Fruit fly (Drosophila melanogaster) whole organism, embryonic: ENCODE results near the gene CG14507.

ENCODE experiments used
- Atf6 ChIP-seq: fragments of 200-800 bp; sonication (Bioruptor generic); IDR thresholded peaks from 2 replicates; pipeline ENCODE4 v1.3.6; 2022; ENCODE audit warnings: missing biosample characterization, missing genetic modification characterization
- BEAF-32 ChIP-seq: fragments of 200-800 bp; sonication (Bioruptor generic); optimal IDR thresholded peaks from 3 replicates; lab custom pipeline; 2017; ENCODE audit warnings: missing biosample characterization, missing genetic modification characterization, mild to moderate bottlenecking, moderate library complexity, missing genetic modification reagents
- CG10267 ChIP-seq: fragments of 200-800 bp; sonication (Bioruptor generic); optimal IDR thresholded peaks from 2 replicates; lab custom pipeline; 2018; ENCODE audit warnings: missing biosample characterization, mild to moderate bottlenecking, missing genetic modification characterization, moderate library complexity
- CG11723 ChIP-seq: fragments of 200-800 bp; sonication (Bioruptor generic); optimal IDR thresholded peaks from 2 replicates; lab custom pipeline; 2017; ENCODE audit warnings: missing biosample characterization, mild to moderate bottlenecking, missing genetic modification characterization
- CG12299 ChIP-seq: fragments of 200-800 bp; sonication (Bioruptor generic); optimal IDR thresholded peaks from 2 replicates; lab custom pipeline; 2018; ENCODE audit warnings: missing biosample characterization, mild to moderate bottlenecking, missing genetic modification characterization
- CG12391 ChIP-seq: fragments of 200-800 bp; sonication (Bioruptor generic); optimal IDR thresholded peaks from 3 replicates; lab custom pipeline; 2018; ENCODE audit warnings: missing biosample characterization, mild to moderate bottlenecking, missing genetic modification characterization, moderate library complexity
- CG13894 ChIP-seq: fragments of 200-800 bp; sonication (Bioruptor generic); optimal IDR thresholded peaks from 3 replicates; lab custom pipeline; 2018; ENCODE audit warnings: missing biosample characterization, mild to moderate bottlenecking, missing genetic modification characterization, moderate library complexity
- CG30020 ChIP-seq: fragments of 200-800 bp; optimal IDR thresholded peaks from 2 replicates; lab custom pipeline; 2019; ENCODE audit warnings: missing biosample characterization, mild to moderate bottlenecking, missing genetic modification characterization, moderate library complexity
- CG30431 ChIP-seq: fragments of 200-800 bp; sonication (Bioruptor generic); optimal IDR thresholded peaks from 2 replicates; lab custom pipeline; 2017; ENCODE audit warnings: missing biosample characterization, missing genetic modification characterization
- CG33557 ChIP-seq: fragments of 200-800 bp; sonication (Bioruptor generic); optimal IDR thresholded peaks from 2 replicates; lab custom pipeline; 2019; ENCODE audit warnings: missing biosample characterization, mild to moderate bottlenecking, missing genetic modification characterization, moderate library complexity
- CG3847 ChIP-seq: fragments of 200-800 bp; sonication (Bioruptor generic); IDR thresholded peaks from 2 replicates; pipeline ENCODE4 v1.3.6; 2022; ENCODE audit warnings: missing biosample characterization, missing genetic modification characterization
- CG42726 ChIP-seq: fragments of 200-800 bp; sonication (Bioruptor generic); IDR thresholded peaks from 2 replicates; pipeline ENCODE4 v1.3.6; 2022; ENCODE audit warnings: missing biosample characterization, missing genetic modification characterization; ENCODE audit not compliant: partially characterized antibody
- CG6654 ChIP-seq: fragments of 200-800 bp; sonication (Bioruptor generic); optimal IDR thresholded peaks from 2 replicates; lab custom pipeline; 2017; ENCODE audit warnings: missing biosample characterization, mild to moderate bottlenecking, missing genetic modification characterization
- CoRest ChIP-seq: fragments of 200-800 bp; sonication (Bioruptor generic); optimal IDR thresholded peaks from 3 replicates; lab custom pipeline; 2018; ENCODE audit warnings: missing biosample characterization, mild to moderate bottlenecking, missing genetic modification characterization, moderate library complexity
- D19A ChIP-seq: fragments of 200-800 bp; optimal IDR thresholded peaks from 3 replicates; lab custom pipeline; 2019; ENCODE audit warnings: missing biosample characterization, mild to moderate bottlenecking, missing genetic modification characterization, moderate library complexity
- Dad ChIP-seq: fragments of 200-800 bp; sonication (Bioruptor generic); optimal IDR thresholded peaks from 3 replicates; lab custom pipeline; 2016; ENCODE audit warnings: missing biosample characterization, missing genetic modification characterization
- Dfd ChIP-seq, 2 experiments: fragments of >200 bp; optimal IDR thresholded peaks; 2 replicates each; lab custom pipeline; 2017; ENCODE audit warnings: missing biosample characterization in 2 of 2, missing genetic modification characterization in 2 of 2
- Dip2 ChIP-seq: fragments of 200-800 bp; sonication (Bioruptor generic); IDR thresholded peaks from 2 replicates; pipeline ENCODE4 v1.3.6; 2022; ENCODE audit warnings: missing biosample characterization, missing genetic modification characterization
- Dref ChIP-seq: fragments of 200-800 bp; sonication (Bioruptor generic); IDR thresholded peaks from 2 replicates; pipeline ENCODE4 v1.3.6; 2022; ENCODE audit warnings: missing biosample characterization, missing genetic modification characterization
- Elba2 ChIP-seq: fragments of 200-800 bp; sonication (Bioruptor generic); optimal IDR thresholded peaks from 3 replicates; lab custom pipeline; 2016; ENCODE audit warnings: missing biosample characterization, missing genetic modification characterization
- Hr3 ChIP-seq: fragments of 200-800 bp; sonication (Bioruptor generic); optimal IDR thresholded peaks from 3 replicates; lab custom pipeline; 2016; ENCODE audit warnings: missing biosample characterization, missing genetic modification characterization
- Mad ChIP-seq: fragments of 200-800 bp; sonication (Bioruptor generic); optimal IDR thresholded peaks from 2 replicates; lab custom pipeline; 2016; ENCODE audit warnings: missing biosample characterization, missing genetic modification characterization
- PHDP ChIP-seq: fragments of 200-800 bp; sonication (Bioruptor generic); optimal IDR thresholded peaks from 3 replicates; lab custom pipeline; 2018; ENCODE audit warnings: missing biosample characterization, mild to moderate bottlenecking, missing genetic modification characterization, moderate library complexity
- Scr ChIP-seq: fragments of 200-800 bp; sonication (Bioruptor generic); IDR thresholded peaks from 2 replicates; pipeline ENCODE4 v1.3.6; 2022; ENCODE audit warnings: missing biosample characterization, missing genetic modification characterization; ENCODE audit not compliant: partially characterized antibody
- Tbp ChIP-seq: fragments of >200 bp; optimal IDR thresholded peaks from 2 replicates; lab custom pipeline; 2018; ENCODE audit warnings: missing biosample characterization, missing genetic modification characterization
- Usf ChIP-seq: fragments of 200-800 bp; sonication (Bioruptor generic); optimal IDR thresholded peaks from 2 replicates; lab custom pipeline; 2017; ENCODE audit warnings: missing genotype, missing biosample characterization, missing genetic modification characterization
- aop ChIP-seq: fragments of 200-800 bp; sonication (Bioruptor generic); IDR thresholded peaks from 2 replicates; pipeline ENCODE4 v1.3.6; 2022; ENCODE audit warnings: missing biosample characterization, missing genetic modification characterization
- ato ChIP-seq: fragments of 200-800 bp; sonication (Bioruptor generic); IDR thresholded peaks from 2 replicates; pipeline ENCODE4 v1.3.6; 2022; ENCODE audit warnings: missing biosample characterization, missing genetic modification characterization; ENCODE audit not compliant: partially characterized antibody
- btn ChIP-seq: fragments of 200-800 bp; sonication (Bioruptor generic); optimal IDR thresholded peaks from 2 replicates; lab custom pipeline; 2016; ENCODE audit warnings: missing biosample characterization, missing genetic modification characterization
- crol ChIP-seq: fragments of 200-800 bp; sonication (Bioruptor generic); IDR thresholded peaks from 2 replicates; pipeline ENCODE4 v1.3.6; 2022; ENCODE audit warnings: missing biosample characterization, missing genetic modification characterization
- dmrt99B ChIP-seq: fragments of 200-800 bp; sonication (Bioruptor generic); optimal IDR thresholded peaks from 2 replicates; lab custom pipeline; 2018; ENCODE audit warnings: missing biosample characterization, mild to moderate bottlenecking, missing genetic modification characterization, moderate library complexity
- ewg ChIP-seq: fragments of 200-800 bp; sonication (Bioruptor generic); optimal IDR thresholded peaks from 3 replicates; lab custom pipeline; 2017; ENCODE audit warnings: mild to moderate bottlenecking, missing biosample characterization, missing genetic modification reagents, missing genetic modification characterization
- exex ChIP-seq: fragments of 200-800 bp; sonication (Bioruptor generic); optimal IDR thresholded peaks from 4 replicates; lab custom pipeline; 2018; ENCODE audit warnings: missing biosample characterization, mild to moderate bottlenecking, missing genetic modification characterization, moderate library complexity
- fd64A ChIP-seq: fragments of 200-800 bp; sonication (Bioruptor generic); optimal IDR thresholded peaks from 3 replicates; lab custom pipeline; 2018; ENCODE audit warnings: missing biosample characterization, mild to moderate bottlenecking, missing genetic modification characterization
- gce ChIP-seq: fragments of 200-800 bp; sonication (Bioruptor generic); IDR thresholded peaks from 3 replicates; pipeline ENCODE4 v1.3.6; 2022; ENCODE audit warnings: missing biosample characterization, missing genetic modification characterization
- grau ChIP-seq: fragments of 200-800 bp; optimal IDR thresholded peaks from 3 replicates; lab custom pipeline; 2019; ENCODE audit warnings: missing biosample characterization, mild to moderate bottlenecking, missing genetic modification characterization, moderate library complexity
- her ChIP-seq: fragments of 200-800 bp; sonication (Bioruptor generic); optimal IDR thresholded peaks from 2 replicates; lab custom pipeline; 2016; ENCODE audit warnings: missing biosample characterization, missing genetic modification characterization
- kay ChIP-seq: fragments of 200-800 bp; sonication (Bioruptor generic); optimal IDR thresholded peaks from 2 replicates; lab custom pipeline; 2016; ENCODE audit warnings: missing biosample characterization, missing genetic modification characterization
- mld ChIP-seq: fragments of 200-800 bp; sonication (Bioruptor generic); IDR thresholded peaks from 3 replicates; pipeline ENCODE4 v1.3.6; 2022; ENCODE audit warnings: missing biosample characterization, missing genetic modification characterization; ENCODE audit not compliant: partially characterized antibody
- nerfin-1 ChIP-seq: fragments of 200-800 bp; sonication (Bioruptor generic); optimal IDR thresholded peaks from 3 replicates; lab custom pipeline; 2019; ENCODE audit warnings: missing biosample characterization, mild to moderate bottlenecking, missing genetic modification characterization, moderate library complexity
- nmo ChIP-seq: fragments of 200-800 bp; sonication (Bioruptor generic); optimal IDR thresholded peaks from 2 replicates; lab custom pipeline; 2018; ENCODE audit warnings: missing biosample characterization, mild to moderate bottlenecking, missing genetic modification characterization, moderate library complexity
- oc ChIP-seq: fragments of 200-800 bp; sonication (Bioruptor generic); optimal IDR thresholded peaks from 2 replicates; lab custom pipeline; 2018; ENCODE audit warnings: missing biosample characterization, mild to moderate bottlenecking, missing genetic modification characterization, moderate library complexity
- pfk ChIP-seq: fragments of 200-800 bp; sonication (Bioruptor generic); optimal IDR thresholded peaks from 2 replicates; lab custom pipeline; 2018; ENCODE audit warnings: missing biosample characterization, mild to moderate bottlenecking, missing genetic modification characterization, moderate library complexity
- pum ChIP-seq: fragments of 200-800 bp; sonication (Bioruptor generic); optimal IDR thresholded peaks from 2 replicates; lab custom pipeline; 2016; ENCODE audit warnings: missing biosample characterization, missing genetic modification characterization
- pzg ChIP-seq: fragments of 200-800 bp; sonication (Bioruptor generic); optimal IDR thresholded peaks from 3 replicates; lab custom pipeline; 2018; ENCODE audit warnings: missing biosample characterization, mild to moderate bottlenecking, missing genetic modification characterization, moderate library complexity
- salm ChIP-seq: fragments of 200-800 bp; sonication (Bioruptor generic); optimal IDR thresholded peaks from 2 replicates; lab custom pipeline; 2018; ENCODE audit warnings: missing biosample characterization, mild to moderate bottlenecking, missing genetic modification characterization
- sd ChIP-seq: fragments of 200-800 bp; sonication (Bioruptor generic); optimal IDR thresholded peaks from 3 replicates; lab custom pipeline; 2018; ENCODE audit warnings: missing biosample characterization, mild to moderate bottlenecking, missing genetic modification characterization, moderate library complexity
- sqz ChIP-seq: fragments of 200-800 bp; sonication (Bioruptor generic); optimal IDR thresholded peaks from 3 replicates; lab custom pipeline; 2018; ENCODE audit warnings: missing biosample characterization, mild to moderate bottlenecking, missing genetic modification characterization
- tap ChIP-seq: fragments of 200-800 bp; optimal IDR thresholded peaks from 3 replicates; lab custom pipeline; 2019; ENCODE audit warnings: missing biosample characterization, mild to moderate bottlenecking, missing genetic modification characterization, moderate library complexity
- zen ChIP-seq: fragments of 200-800 bp; sonication (Bioruptor generic); optimal IDR thresholded peaks from 3 replicates; lab custom pipeline; 2018; ENCODE audit warnings: missing biosample characterization, mild to moderate bottlenecking, missing genetic modification characterization, moderate library complexity

Gene CG14507

dm6 chr3R:29219948-29220347, 7.6 kb downstream of the CG14507 start, which contains the start of gene eEF1gamma (continued):
- TF ChIP-seq pum = peak; percentile 87
- peak; percentile 95 for TF ChIP-seq Dad
- peak; percentile 53 for TF ChIP-seq sd (tag; lab: Kevin White, UChicago)
- TF ChIP-seq ewg = peak; percentile 91
- peak; percentile 96 for TF ChIP-seq Mad (GFP tag; lab: Kevin White, UChicago)
- peak; percentile 86 for TF ChIP-seq zen
- no peak for TF ChIP-seq Tbp (GFP tag; lab: Kevin White, UChicago)
- TF ChIP-seq Usf (GFP tag; lab: Kevin White, UChicago) = peak; percentile 88
- peak; percentile 91 for TF ChIP-seq CG13894 (tag; lab: Kevin White, UChicago)
- peak; percentile 95 for TF ChIP-seq CG12391 (tag; lab: Kevin White, UChicago)
- TF ChIP-seq salm (tag; lab: Kevin White, UChicago) = peak; percentile 90
- TF ChIP-seq crol = peak; percentile 84
- TF ChIP-seq Dip2 (GFP tag; lab: Robert Waterston, UW) = no peak
- peak; percentile 95 for TF ChIP-seq btn (GFP tag; lab: Kevin White, UChicago)
- TF ChIP-seq mld = peak; percentile 89
- TF ChIP-seq Hr3 = peak; percentile 85
- peak; percentile 84 for TF ChIP-seq pfk (GFP tag; lab: Kevin White, UChicago)
- peak; percentile 81 for TF ChIP-seq pzg (GFP tag; lab: Kevin White, UChicago)
- TF ChIP-seq PHDP = peak; percentile 95
- peak; percentile 92 for TF ChIP-seq CG30431 (GFP tag; lab: Kevin White, UChicago)
- peak; percentile 94 for TF ChIP-seq CG10267 (tag; lab: Kevin White, UChicago)
- peak; percentile 93 for TF ChIP-seq nerfin-1 (tag; lab: Kevin White, UChicago)
- TF ChIP-seq exex = peak; percentile 80
- peak; percentile 94 for TF ChIP-seq her
- peak; percentile 92 for TF ChIP-seq BEAF-32 (GFP tag; lab: Kevin White, UChicago)
- TF ChIP-seq tap (tag; lab: Kevin White, UChicago) = peak; percentile 79
- TF ChIP-seq sqz (GFP tag; lab: Kevin White, UChicago) = peak; percentile 97
- TF ChIP-seq aop = no peak
- TF ChIP-seq nmo = peak; percentile 92
- TF ChIP-seq gce (GFP tag; lab: Robert Waterston, UW) = peak; percentile 97
- peak; percentile 95 for TF ChIP-seq CG11723 (GFP tag; lab: Kevin White, UChicago)
- peak; percentile 94 for TF ChIP-seq Atf6 (GFP tag; lab: Robert Waterston, UW)
- TF ChIP-seq CG30020 = peak; percentile 75
- peak; percentile 70 for TF ChIP-seq D19A (tag; lab: Kevin White, UChicago)
- peak; percentile 84 for TF ChIP-seq kay
- TF ChIP-seq CoRest (tag; lab: Kevin White, UChicago) = peak; percentile 89
- peak; percentile 87 for TF ChIP-seq CG6654
- peak; percentile 70 for TF ChIP-seq Elba2 (GFP tag; lab: Kevin White, UChicago)
- peak; percentile 94 for TF ChIP-seq Scr (GFP tag; lab: Robert Waterston, UW)
- TF ChIP-seq CG33557 (GFP tag; lab: Kevin White, UChicago) = peak; percentile 95
- peak; percentile 89 for TF ChIP-seq grau
- TF ChIP-seq Dref (GFP tag; lab: Robert Waterston, UW) = peak; percentile 88
- peak; percentile 93 for TF ChIP-seq CG3847
- TF ChIP-seq CG42726 = peak; percentile 86; the same call in 1 of the 2 replicates
- TF ChIP-seq ato (GFP tag; lab: Robert Waterston, UW) = peak; percentile 89
- TF ChIP-seq oc (tag; lab: Kevin White, UChicago) = peak; percentile 90
- peak; percentile 97 for TF ChIP-seq fd64A (GFP tag; lab: Kevin White, UChicago)
- peak; percentile 89 for TF ChIP-seq dmrt99B (tag; lab: Kevin White, UChicago)
- TF ChIP-seq Dfd (GFP tag; optimal IDR thresholded peaks at IDR 0.05; lab: Kevin White, UChicago) = no peak
- TF ChIP-seq CG12299 (tag; lab: Kevin White, UChicago) = peak; percentile 85
